Worm (Caenorhabditis elegans) whole organism, late embryonic: ENCODE measurements around the gene grd-2.

Experiments
- C38D4.7 ChIP-seq: fragments of 200-800 bp; sonication (Bioruptor generic); optimal IDR thresholded peaks from 2 replicates; lab custom pipeline; 2018; ENCODE audit warnings: mild to moderate bottlenecking, missing genetic modification characterization, moderate library complexity, missing compliant biosample characterization
- F13H6.1 ChIP-seq: sonication (generic microtip); optimal IDR thresholded peaks from 2 replicates; lab custom pipeline; 2016; ENCODE audit warnings: missing genetic modification characterization, missing compliant biosample characterization
- K02D7.2 ChIP-seq: sonication (generic microtip); optimal IDR thresholded peaks from 2 replicates; lab custom pipeline; 2017; ENCODE audit warnings: mild to moderate bottlenecking, missing genetic modification characterization, missing compliant biosample characterization
- K09A11.1 ChIP-seq: sonication (generic microtip); optimal IDR thresholded peaks from 2 replicates; lab custom pipeline; 2017; ENCODE audit warnings: antibody characterized with exemption, mild to moderate bottlenecking, missing genetic modification characterization, missing compliant biosample characterization; ENCODE audit not compliant: insufficient read depth
- T23F11.4 ChIP-seq: fragments of 200-800 bp; sonication (Bioruptor generic); optimal IDR thresholded peaks from 2 replicates; lab custom pipeline; 2018; ENCODE audit warnings: mild to moderate bottlenecking, missing genetic modification characterization, missing compliant biosample characterization
- Y22D7AL.16 ChIP-seq: sonication (generic microtip); optimal IDR thresholded peaks from 2 replicates; lab custom pipeline; 2016; ENCODE audit warnings: missing genetic modification characterization, missing compliant biosample characterization
- ahr-1 ChIP-seq: sonication (generic microtip); optimal IDR thresholded peaks from 2 replicates; lab custom pipeline; 2016; ENCODE audit warnings: missing genetic modification characterization, missing compliant biosample characterization
- ama-1 ChIP-seq: fragments of 150-350 bp; optimal IDR thresholded peaks from 2 replicates; lab custom pipeline; 2014
- ceh-18 ChIP-seq: sonication (generic microtip); optimal IDR thresholded peaks from 2 replicates; lab custom pipeline; 2016; ENCODE audit warnings: missing genetic modification characterization, missing compliant biosample characterization
- ceh-19 ChIP-seq: fragments of 200-800 bp; sonication (Bioruptor generic); optimal IDR thresholded peaks from 2 replicates; lab custom pipeline; 2018; ENCODE audit warnings: mild to moderate bottlenecking, missing genetic modification characterization, missing compliant biosample characterization
- ceh-2 ChIP-seq: sonication (generic microtip); optimal IDR thresholded peaks from 2 replicates; lab custom pipeline; 2016; ENCODE audit warnings: missing genotype, missing genetic modification characterization, missing compliant biosample characterization
- ceh-24 ChIP-seq: sonication (generic microtip); optimal IDR thresholded peaks from 2 replicates; lab custom pipeline; 2016; ENCODE audit warnings: mild to moderate bottlenecking, missing genetic modification characterization, missing compliant biosample characterization
- ceh-30 ChIP-seq: fragments of 150-350 bp; optimal IDR thresholded peaks from 2 replicates; lab custom pipeline; 2014; ENCODE audit warnings: missing biosample characterization, missing genetic modification characterization
- ceh-34 ChIP-seq: sonication (generic microtip); optimal IDR thresholded peaks from 2 replicates; lab custom pipeline; 2016; ENCODE audit warnings: mild to moderate bottlenecking, missing genetic modification characterization, missing compliant biosample characterization
- ceh-45 ChIP-seq: fragments of 200-800 bp; sonication (Bioruptor generic); IDR thresholded peaks from 2 replicates; pipeline ENCODE4 v1.3.6; 2022; ENCODE audit warnings: missing genetic modification reagents, missing genetic modification characterization, missing compliant biosample characterization
- ceh-9 ChIP-seq: sonication (generic microtip); optimal IDR thresholded peaks from 2 replicates; lab custom pipeline; 2016; ENCODE audit warnings: mild to moderate bottlenecking, missing genetic modification characterization, inconsistent platforms, missing compliant biosample characterization
- dmd-4 ChIP-seq: sonication (generic microtip); optimal IDR thresholded peaks from 2 replicates; lab custom pipeline; 2016; ENCODE audit warnings: borderline replicate concordance, missing genetic modification characterization, missing compliant biosample characterization
- dve-1 ChIP-seq: sonication (generic microtip); optimal IDR thresholded peaks from 2 replicates; lab custom pipeline; 2017; ENCODE audit warnings: antibody characterized with exemption, mild to moderate bottlenecking, missing genetic modification characterization, missing compliant biosample characterization
- elt-2 ChIP-seq: sonication (generic microtip); optimal IDR thresholded peaks from 2 replicates; lab custom pipeline; 2016; ENCODE audit warnings: missing genetic modification reagents, missing genetic modification characterization, missing compliant biosample characterization
- elt-4 ChIP-seq: sonication (generic microtip); optimal IDR thresholded peaks from 2 replicates; lab custom pipeline; 2016; ENCODE audit warnings: missing genetic modification characterization, missing compliant biosample characterization
- ets-4 ChIP-seq: sonication (generic microtip); optimal IDR thresholded peaks from 2 replicates; lab custom pipeline; 2016; ENCODE audit warnings: missing genetic modification characterization, missing compliant biosample characterization
- fkh-10 ChIP-seq: fragments of 150-350 bp; optimal IDR thresholded peaks from 2 replicates; lab custom pipeline; 2014; ENCODE audit warnings: missing biosample characterization, missing genetic modification reagents, missing genetic modification characterization
- fkh-6 ChIP-seq: sonication (generic microtip); optimal IDR thresholded peaks from 2 replicates; lab custom pipeline; 2016; ENCODE audit warnings: missing genetic modification characterization, missing compliant biosample characterization
- hlh-15 ChIP-seq: sonication (generic microtip); optimal IDR thresholded peaks from 2 replicates; lab custom pipeline; 2016; ENCODE audit warnings: missing genetic modification characterization, missing compliant biosample characterization
- hlh-6 ChIP-seq: sonication (generic microtip); optimal IDR thresholded peaks from 2 replicates; lab custom pipeline; 2016; ENCODE audit warnings: missing genotype, missing genetic modification characterization, missing compliant biosample characterization
- hlh-8 ChIP-seq: sonication (generic microtip); optimal IDR thresholded peaks from 2 replicates; lab custom pipeline; 2016; ENCODE audit warnings: missing genotype, missing genetic modification characterization, missing compliant biosample characterization
- lin-11 ChIP-seq: fragments of 200-800 bp; sonication (Bioruptor generic); optimal IDR thresholded peaks from 2 replicates; lab custom pipeline; 2018; ENCODE audit warnings: mild to moderate bottlenecking, missing genetic modification characterization, missing compliant biosample characterization
- madf-2 ChIP-seq: sonication (generic microtip); optimal IDR thresholded peaks from 2 replicates; lab custom pipeline; 2017; ENCODE audit warnings: missing genetic modification characterization, missing compliant biosample characterization
- mec-3 ChIP-seq: sonication (generic microtip); optimal IDR thresholded peaks from 2 replicates; lab custom pipeline; 2016; ENCODE audit warnings: borderline replicate concordance, missing genetic modification characterization, missing compliant biosample characterization
- nfya-1 ChIP-seq: sonication (generic microtip); optimal IDR thresholded peaks from 2 replicates; lab custom pipeline; 2017; ENCODE audit warnings: missing genetic modification characterization, mild to moderate bottlenecking, missing compliant biosample characterization, antibody characterized with exemption, moderate library complexity
- nhr-11 ChIP-seq: fragments of 150-350 bp; optimal IDR thresholded peaks from 2 replicates; lab custom pipeline; 2014; ENCODE audit warnings: missing biosample characterization, missing genetic modification characterization
- nhr-232 ChIP-seq: sonication (generic microtip); optimal IDR thresholded peaks from 2 replicates; lab custom pipeline; 2016; ENCODE audit warnings: missing genetic modification characterization, missing compliant biosample characterization
- odd-2 ChIP-seq: sonication (generic microtip); optimal IDR thresholded peaks from 2 replicates; lab custom pipeline; 2017; ENCODE audit warnings: antibody characterized with exemption, mild to moderate bottlenecking, missing genetic modification characterization, missing compliant biosample characterization
- pag-3 ChIP-seq: sonication (generic microtip); optimal IDR thresholded peaks from 2 replicates; lab custom pipeline; 2016; ENCODE audit warnings: missing compliant biosample characterization, missing genetic modification characterization, borderline replicate concordance
- pat-9 ChIP-seq: fragments of 200-800 bp; sonication (Bioruptor generic); optimal IDR thresholded peaks from 2 replicates; lab custom pipeline; 2018; ENCODE audit warnings: mild to moderate bottlenecking, missing genetic modification characterization, moderate library complexity, missing compliant biosample characterization
- pha-2 ChIP-seq: sonication (generic microtip); optimal IDR thresholded peaks from 2 replicates; lab custom pipeline; 2017; ENCODE audit warnings: mild to moderate bottlenecking, missing genetic modification characterization, missing compliant biosample characterization
- pha-4 ChIP-seq: fragments of 150-350 bp; optimal IDR thresholded peaks from 2 replicates; lab custom pipeline; 2018; ENCODE audit warnings: missing biosample characterization, missing genetic modification reagents, missing genetic modification characterization
- ref-2 ChIP-seq: sonication (generic microtip); optimal IDR thresholded peaks from 2 replicates; lab custom pipeline; 2016; ENCODE audit warnings: missing genetic modification characterization, missing compliant biosample characterization
- rnt-1 ChIP-seq: sonication (generic microtip); optimal IDR thresholded peaks from 2 replicates; lab custom pipeline; 2016; ENCODE audit warnings: missing genetic modification characterization, missing compliant biosample characterization
- sox-2 ChIP-seq: fragments of 200-800 bp; sonication (Bioruptor generic); IDR thresholded peaks from 2 replicates; pipeline ENCODE4 v1.3.6; 2022; ENCODE audit warnings: missing genetic modification reagents, missing genetic modification characterization, missing compliant biosample characterization
- sox-4 ChIP-seq: sonication (generic microtip); optimal IDR thresholded peaks from 2 replicates; lab custom pipeline; 2017; ENCODE audit warnings: mild to moderate bottlenecking, missing genetic modification characterization, inconsistent platforms, missing compliant biosample characterization
- tbx-2 ChIP-seq: sonication (generic microtip); optimal IDR thresholded peaks from 2 replicates; lab custom pipeline; 2016; ENCODE audit warnings: missing genetic modification characterization, missing compliant biosample characterization
- unc-42 ChIP-seq: sonication (generic microtip); optimal IDR thresholded peaks from 2 replicates; lab custom pipeline; 2016; ENCODE audit warnings: missing genotype, missing genetic modification characterization, missing compliant biosample characterization
- unc-86 ChIP-seq: sonication (generic microtip); optimal IDR thresholded peaks from 2 replicates; lab custom pipeline; 2016; ENCODE audit warnings: missing genetic modification characterization, missing compliant biosample characterization
- zip-5 ChIP-seq: sonication (generic microtip); optimal IDR thresholded peaks from 2 replicates; lab custom pipeline; 2016; ENCODE audit warnings: missing genetic modification characterization, missing compliant biosample characterization
- ztf-16 ChIP-seq: sonication (generic microtip); optimal IDR thresholded peaks from 2 replicates; lab custom pipeline; 2017; ENCODE audit warnings: missing genetic modification characterization, missing compliant biosample characterization

grd-2 gene

ce11 chrV:20574314-20574713, 35.3 kb upstream of the grd-2 start, which contains the start of gene clec-263:
clec-263 (plus strand) TSS chrV:20574614.
- no peak for TF ChIP-seq hlh-15 (tag; lab: Kevin White, UChicago)
- no peak for TF ChIP-seq ceh-9 (tag; lab: Kevin White, UChicago)
- TF ChIP-seq, all 69 proteins: peak for 0

ce11 chrV:20574872-20575271, 34.7 kb upstream of the grd-2 start:
- TF ChIP-seq mec-3 (tag; lab: Kevin White, UChicago) (no peak), K02D7.2 (tag; lab: Kevin White, UChicago) (no peak), ceh-19 (no peak), F13H6.1 (tag; lab: Kevin White, UChicago) (no peak), hlh-8 (tag; lab: Kevin White, UChicago) (no peak), elt-2 (tag; lab: Kevin White, UChicago) (no peak), fkh-10 (GFP tag; lab: Kevin White, UChicago) (no peak), dve-1 (tag; lab: Kevin White, UChicago) (no peak), nhr-11 (no peak), nfya-1 (tag; lab: Kevin White, UChicago) (no peak), tbx-2 (tag; lab: Kevin White, UChicago) (no peak), pat-9 (tag; lab: Kevin White, UChicago) (no peak), sox-4 (tag; lab: Kevin White, UChicago) (no peak), ahr-1 (tag; lab: Kevin White, UChicago) (no peak), unc-86 (tag; lab: Kevin White, UChicago) (no peak), sox-2 (no peak), lin-11 (tag; lab: Kevin White, UChicago) (no peak), nhr-232 (tag; lab: Kevin White, UChicago) (no peak)
- TF ChIP-seq, all 69 proteins: peak for 0

ce11 chrV:20579534-20579933, 30.1 kb upstream of the grd-2 start, which contains the start of gene F26F2.8:
F26F2.8 (plus strand) TSS chrV:20579546.
- TF ChIP-seq hlh-6 (tag; lab: Kevin White, UChicago) = no peak
- TF ChIP-seq, all 69 proteins: peak for 0

- TF ChIP-seq ets-4 (tag; lab: Kevin White, UChicago) (no peak), ama-1 (lab: Kevin White, UChicago) (no peak), K02D7.2 (tag; lab: Kevin White, UChicago) (no peak), mec-3 (tag; lab: Kevin White, UChicago) (no peak), lin-11 (tag; lab: Kevin White, UChicago) (peak; percentile 31), ceh-9 (tag; lab: Kevin White, UChicago) (no peak), ceh-34 (tag; lab: Kevin White, UChicago) (no peak), hlh-6 (tag; lab: Kevin White, UChicago) (no peak), unc-42 (peak; percentile 52), elt-2 (tag; lab: Kevin White, UChicago) (peak; percentile 55), ztf-16 (tag; lab: Kevin White, UChicago) (no peak), fkh-6 (tag; lab: Kevin White, UChicago) (no peak), K09A11.1 (no peak), zip-5 (tag; lab: Kevin White, UChicago) (no peak), C38D4.7 (no peak), pag-3 (tag; lab: Kevin White, UChicago) (no peak), Y22D7AL.16 (no peak), ceh-45 (GFP tag; lab: Robert Waterston, UW) (no peak), ceh-2 (tag; lab: Kevin White, UChicago) (no peak), T23F11.4 (GFP tag; lab: Kevin White, UChicago) (no peak), ceh-24 (no peak), pha-2 (tag; lab: Kevin White, UChicago) (peak; percentile 64), madf-2 (tag; lab: Kevin White, UChicago) (no peak), ceh-18 (tag; lab: Kevin White, UChicago) (no peak), pha-4 (tag; lab: Kevin White, UChicago) (no peak), dmd-4 (no peak), elt-4 (tag; lab: Kevin White, UChicago) (no peak), unc-86 (tag; lab: Kevin White, UChicago) (peak; percentile 51), ref-2 (no peak), rnt-1 (tag; lab: Kevin White, UChicago) (no peak), odd-2 (no peak), fkh-10 (GFP tag; lab: Kevin White, UChicago) (no peak), nfya-1 (tag; lab: Kevin White, UChicago) (peak; percentile 36), ceh-30 (tag; lab: Kevin White, UChicago) (peak; percentile 34)
These were observed 29.0 kb upstream of the grd-2 start, which contains the start of gene F26F2.7 for ce11 chrV:20580511-20581040. F26F2.7 (plus strand) TSS chrV:20580990.
